Fruit fly (Drosophila melanogaster) whole organism, embryonic: Measurements from ENCODE around the gene sqh.

ENCODE experiments used
- CG16863 ChIP-seq: fragments of 200-800 bp; sonication (Bioruptor generic); optimal IDR thresholded peaks from 3 replicates; lab custom pipeline; 2016; ENCODE audit warnings: missing biosample characterization, missing genetic modification characterization
- Max ChIP-seq: fragments of 200-800 bp; sonication (Bioruptor generic); optimal IDR thresholded peaks from 2 replicates; lab custom pipeline; 2016; ENCODE audit warnings: missing biosample characterization, mild to moderate bottlenecking, missing genetic modification characterization
- Myb ChIP-seq: fragments of 200-800 bp; sonication (Bioruptor generic); optimal IDR thresholded peaks from 2 replicates; lab custom pipeline; 2016; ENCODE audit warnings: missing biosample characterization, missing genetic modification characterization
- toy ChIP-seq: fragments of 200-800 bp; sonication (Bioruptor generic); IDR thresholded peaks from 2 replicates; pipeline ENCODE4 v1.3.6; 2022; ENCODE audit warnings: missing biosample characterization, missing genetic modification characterization

dm6 chrX:6265456-6265877, 40.5 kb upstream of the sqh start:
- TF ChIP-seq toy (GFP tag; lab: Robert Waterston, UW): peak; percentile 75; the same call in 1 of the 2 replicates
- peak; percentile 97 for TF ChIP-seq Max
- peak; percentile 97 for TF ChIP-seq CG16863 (GFP tag; lab: Kevin White, UChicago)
- peak; percentile 82 for TF ChIP-seq Myb (GFP tag; lab: Kevin White, UChicago)
